Fruit fly (Drosophila melanogaster) whole organism, embryonic: ENCODE measurements around the gene CG11263.

Experiments
- Adf1 ChIP-seq: fragments of 200-800 bp; sonication (Bioruptor generic); IDR thresholded peaks from 2 replicates; pipeline ENCODE4 v1.3.6; 2022; ENCODE audit warnings: missing biosample characterization, missing genetic modification characterization
- Asciz ChIP-seq: fragments of 200-800 bp; sonication (Bioruptor generic); optimal IDR thresholded peaks from 2 replicates; lab custom pipeline; 2017; ENCODE audit warnings: missing biosample characterization, mild to moderate bottlenecking, missing genetic modification characterization, missing genetic modification reagents
- CG11696 ChIP-seq: fragments of 200-800 bp; sonication (Bioruptor generic); IDR thresholded peaks from 2 replicates; pipeline ENCODE4 v1.3.6; 2022; ENCODE audit warnings: missing biosample characterization, missing genetic modification characterization
- CG12104 ChIP-seq: fragments of 200-800 bp; sonication (Bioruptor generic); optimal IDR thresholded peaks from 3 replicates; lab custom pipeline; 2016; ENCODE audit warnings: missing biosample characterization, missing genetic modification characterization
- CG12219 ChIP-seq: fragments of 200-800 bp; sonication (Bioruptor generic); optimal IDR thresholded peaks from 3 replicates; lab custom pipeline; 2018; ENCODE audit warnings: missing biosample characterization, mild to moderate bottlenecking, missing genetic modification characterization
- CG12942 ChIP-seq: fragments of 200-800 bp; sonication (Bioruptor generic); optimal IDR thresholded peaks from 3 replicates; lab custom pipeline; 2016; ENCODE audit warnings: missing biosample characterization, missing genetic modification characterization
- CG13123 ChIP-seq: fragments of 200-800 bp; sonication (Bioruptor generic); optimal IDR thresholded peaks from 2 replicates; lab custom pipeline; 2016; ENCODE audit warnings: missing biosample characterization, missing genetic modification characterization
- CG13424 ChIP-seq: fragments of 200-800 bp; sonication (Bioruptor generic); optimal IDR thresholded peaks from 2 replicates; lab custom pipeline; 2019; ENCODE audit warnings: missing biosample characterization, mild to moderate bottlenecking, missing genetic modification characterization, moderate library complexity
- CG13775 ChIP-seq: fragments of 200-800 bp; sonication (Bioruptor generic); optimal IDR thresholded peaks from 3 replicates; lab custom pipeline; 2017; ENCODE audit warnings: missing biosample characterization, mild to moderate bottlenecking, missing genetic modification characterization
- CG14050 ChIP-seq: fragments of 200-800 bp; sonication (Bioruptor generic); IDR thresholded peaks from 3 replicates; pipeline ENCODE4 v1.3.6; 2022; ENCODE audit warnings: missing biosample characterization, missing genetic modification characterization
- CG17186 ChIP-seq: fragments of 200-800 bp; sonication (Bioruptor generic); optimal IDR thresholded peaks from 3 replicates; lab custom pipeline; 2017; ENCODE audit warnings: missing biosample characterization, missing genetic modification reagents, missing genetic modification characterization
- CG17328 ChIP-seq: fragments of 200-800 bp; sonication (Bioruptor generic); IDR thresholded peaks from 2 replicates; pipeline ENCODE4 v1.3.6; 2022; ENCODE audit warnings: missing biosample characterization, missing genetic modification characterization
- CG17829 ChIP-seq: fragments of 200-800 bp; optimal IDR thresholded peaks from 2 replicates; lab custom pipeline; 2019; ENCODE audit warnings: missing biosample characterization, mild to moderate bottlenecking, missing genetic modification characterization, moderate library complexity
- CG18476 ChIP-seq: fragments of 200-800 bp; sonication (Bioruptor generic); optimal IDR thresholded peaks from 2 replicates; lab custom pipeline; 2016; ENCODE audit warnings: missing biosample characterization, mild to moderate bottlenecking, missing genetic modification characterization
- CG2116 ChIP-seq: fragments of 200-800 bp; sonication (Bioruptor generic); optimal IDR thresholded peaks from 3 replicates; lab custom pipeline; 2018; ENCODE audit warnings: missing biosample characterization, mild to moderate bottlenecking, missing genetic modification characterization
- CG2678 ChIP-seq: fragments of 200-800 bp; sonication (Bioruptor generic); optimal IDR thresholded peaks from 3 replicates; lab custom pipeline; 2019; ENCODE audit warnings: missing biosample characterization, mild to moderate bottlenecking, missing genetic modification characterization, moderate library complexity
- CG3163 ChIP-seq: fragments of 200-800 bp; sonication (Bioruptor generic); optimal IDR thresholded peaks from 3 replicates; lab custom pipeline; 2016; ENCODE audit warnings: missing biosample characterization, missing genetic modification characterization
- CG3995 ChIP-seq: fragments of 200-800 bp; sonication (Bioruptor generic); optimal IDR thresholded peaks from 3 replicates; lab custom pipeline; 2016; ENCODE audit warnings: missing biosample characterization, missing genetic modification characterization
- CG4404 ChIP-seq: fragments of 200-800 bp; sonication (Bioruptor generic); IDR thresholded peaks from 2 replicates; pipeline ENCODE4 v1.3.6; 2022; ENCODE audit warnings: missing biosample characterization, missing genetic modification characterization
- CG4730 ChIP-seq: fragments of 200-800 bp; sonication (Bioruptor generic); IDR thresholded peaks from 2 replicates; pipeline ENCODE4 v1.3.6; 2022; ENCODE audit warnings: missing biosample characterization, missing genetic modification characterization
- CG6175 ChIP-seq: fragments of 200-800 bp; sonication (Bioruptor generic); IDR thresholded peaks from 3 replicates; pipeline ENCODE4 v1.3.6; 2022; ENCODE audit warnings: missing biosample characterization, missing genetic modification characterization
- CG6791 ChIP-seq: fragments of 200-800 bp; sonication (Bioruptor generic); IDR thresholded peaks from 3 replicates; pipeline ENCODE4 v1.3.6; 2022; ENCODE audit warnings: missing biosample characterization, missing genetic modification characterization; ENCODE audit not compliant: partially characterized antibody
- CG7556 ChIP-seq: fragments of 200-800 bp; sonication (Bioruptor generic); optimal IDR thresholded peaks from 2 replicates; lab custom pipeline; 2017; ENCODE audit warnings: missing biosample characterization, mild to moderate bottlenecking, missing genetic modification characterization
- CG9932 ChIP-seq: fragments of 200-800 bp; sonication (Bioruptor generic); IDR thresholded peaks from 2 replicates; pipeline ENCODE4 v1.3.6; 2022; ENCODE audit warnings: missing biosample characterization, missing genetic modification characterization
- Camta ChIP-seq: fragments of 200-800 bp; sonication (Bioruptor generic); optimal IDR thresholded peaks from 2 replicates; lab custom pipeline; 2016; ENCODE audit warnings: missing biosample characterization, missing genetic modification characterization
- CkIIα-i1 ChIP-seq: fragments of 200-800 bp; sonication (Bioruptor generic); IDR thresholded peaks from 2 replicates; pipeline ENCODE4 v1.3.6; 2022; ENCODE audit warnings: missing biosample characterization, missing genetic modification characterization
- Dref ChIP-seq: fragments of 200-800 bp; sonication (Bioruptor generic); IDR thresholded peaks from 2 replicates; pipeline ENCODE4 v1.3.6; 2022; ENCODE audit warnings: missing biosample characterization, missing genetic modification characterization
- Drgx ChIP-seq: fragments of 200-800 bp; sonication (Bioruptor generic); IDR thresholded peaks from 2 replicates; pipeline ENCODE4 v1.3.6; 2022; ENCODE audit warnings: missing biosample characterization, missing genetic modification characterization
- H2.0 ChIP-seq: fragments of 200-800 bp; sonication (Bioruptor generic); IDR thresholded peaks from 2 replicates; pipeline ENCODE4 v1.3.6; 2022; ENCODE audit warnings: missing biosample characterization, missing genetic modification characterization
- NFAT ChIP-seq: fragments of 200-800 bp; sonication (Bioruptor generic); IDR thresholded peaks from 2 replicates; pipeline ENCODE4 v1.3.6; 2022; ENCODE audit warnings: missing biosample characterization, missing genetic modification characterization
- Oaz ChIP-seq: fragments of 200-800 bp; sonication (Bioruptor generic); IDR thresholded peaks from 2 replicates; pipeline ENCODE4 v1.3.6; 2022; ENCODE audit warnings: missing biosample characterization, missing genetic modification characterization
- Optix ChIP-seq: fragments of 200-800 bp; sonication (Bioruptor generic); IDR thresholded peaks from 3 replicates; pipeline ENCODE4 v1.3.6; 2022; ENCODE audit warnings: missing biosample characterization, missing genetic modification characterization
- Usf ChIP-seq: fragments of 200-800 bp; sonication (Bioruptor generic); optimal IDR thresholded peaks from 2 replicates; lab custom pipeline; 2017; ENCODE audit warnings: missing genotype, missing biosample characterization, missing genetic modification characterization
- Xbp1 ChIP-seq: fragments of 200-800 bp; sonication (Bioruptor generic); optimal IDR thresholded peaks from 3 replicates; lab custom pipeline; 2016; ENCODE audit warnings: missing biosample characterization, mild to moderate bottlenecking, missing genetic modification characterization
- br ChIP-seq: fragments of >200 bp; optimal IDR thresholded peaks from 2 replicates; lab custom pipeline; 2017
- chn ChIP-seq: fragments of 200-800 bp; sonication (Bioruptor generic); optimal IDR thresholded peaks from 2 replicates; lab custom pipeline; 2016; ENCODE audit warnings: missing biosample characterization, missing genetic modification characterization
- fd64A ChIP-seq: fragments of 200-800 bp; sonication (Bioruptor generic); optimal IDR thresholded peaks from 3 replicates; lab custom pipeline; 2018; ENCODE audit warnings: missing biosample characterization, mild to moderate bottlenecking, missing genetic modification characterization
- gsb ChIP-seq: fragments of 200-800 bp; sonication (Bioruptor generic); IDR thresholded peaks from 2 replicates; pipeline ENCODE4 v1.3.6; 2022; ENCODE audit warnings: missing biosample characterization, missing genetic modification characterization
- her ChIP-seq: fragments of 200-800 bp; sonication (Bioruptor generic); optimal IDR thresholded peaks from 2 replicates; lab custom pipeline; 2016; ENCODE audit warnings: missing biosample characterization, missing genetic modification characterization
- insv ChIP-seq, 2 experiments: fragments of 200-800 bp; sonication (Bioruptor generic); optimal IDR thresholded peaks; 3 replicates each; lab custom pipeline; 2016 to 2018; ENCODE audit warnings: missing biosample characterization in 2 of 2, missing genetic modification characterization in 2 of 2
- knrl ChIP-seq: fragments of 200-800 bp; sonication (Bioruptor generic); IDR thresholded peaks from 3 replicates; pipeline ENCODE4 v1.3.6; 2022; ENCODE audit warnings: missing biosample characterization, missing genetic modification characterization; ENCODE audit not compliant: partially characterized antibody
- mirr ChIP-seq: fragments of 200-800 bp; sonication (Bioruptor generic); optimal IDR thresholded peaks from 3 replicates; lab custom pipeline; 2018; ENCODE audit warnings: missing biosample characterization, mild to moderate bottlenecking, missing genetic modification characterization
- nau ChIP-seq: fragments of 200-800 bp; sonication (Bioruptor generic); optimal IDR thresholded peaks from 3 replicates; lab custom pipeline; 2017; ENCODE audit warnings: missing biosample characterization, mild to moderate bottlenecking, missing genetic modification characterization, missing genetic modification reagents
- pfk ChIP-seq: fragments of 200-800 bp; sonication (Bioruptor generic); optimal IDR thresholded peaks from 2 replicates; lab custom pipeline; 2018; ENCODE audit warnings: missing biosample characterization, mild to moderate bottlenecking, missing genetic modification characterization, moderate library complexity
- ro ChIP-seq: fragments of 200-800 bp; sonication (Bioruptor generic); IDR thresholded peaks from 2 replicates; pipeline ENCODE4 v1.3.6; 2022; ENCODE audit warnings: missing biosample characterization, missing genetic modification characterization
- row ChIP-seq: fragments of 200-800 bp; sonication (Bioruptor generic); IDR thresholded peaks from 3 replicates; pipeline ENCODE4 v1.3.6; 2022; ENCODE audit warnings: missing biosample characterization, missing genetic modification characterization
- sc ChIP-seq, 3 experiments: fragments of >200 bp in 2 of 3; fragments of 200-800 bp in 1 of 3; sonication (Bioruptor generic) in 1 of 3; optimal IDR thresholded peaks; 2 replicates in 2 of 3; 3 replicates in 1 of 3; lab custom pipeline; 2017; ENCODE audit warnings: mild to moderate bottlenecking in 1 of 3, missing biosample characterization in 1 of 3, missing genetic modification characterization in 1 of 3, missing genetic modification reagents in 1 of 3
- sima ChIP-seq: fragments of 200-800 bp; sonication (Bioruptor generic); optimal IDR thresholded peaks from 2 replicates; lab custom pipeline; 2016; ENCODE audit warnings: missing biosample characterization, missing genetic modification characterization
- tna ChIP-seq: fragments of 200-800 bp; sonication (Bioruptor generic); IDR thresholded peaks from 2 replicates; pipeline ENCODE4 v1.3.6; 2022; ENCODE audit warnings: missing biosample characterization, missing genetic modification characterization; ENCODE audit not compliant: partially characterized antibody

CG11263 gene

dm6 chr3L:13041292-13042067 is 34.9 kb downstream of the CG11263 start, which contains the start of gene RpS4 (continued):
- peak; percentile 54 for TF ChIP-seq CG12942
- peak; percentile 46; the same call in 1 of the 3 replicates for TF ChIP-seq knrl (GFP tag; lab: Robert Waterston, UW)
- peak; percentile 92 for TF ChIP-seq row
- peak; percentile 58 for TF ChIP-seq Dref (GFP tag; lab: Robert Waterston, UW)
- peak; percentile 66 for TF ChIP-seq CkIIα-i1 (GFP tag; lab: Robert Waterston, UW)
- TF ChIP-seq sima (GFP tag; lab: Kevin White, UChicago), result peak; percentile 80
- TF ChIP-seq her (GFP tag; lab: Kevin White, UChicago), result peak; percentile 93
- peak; percentile 95 for TF ChIP-seq fd64A (GFP tag; lab: Kevin White, UChicago)
- peak; percentile 16; the same call in 1 of the 2 replicates for TF ChIP-seq tna
- TF ChIP-seq Usf (GFP tag; lab: Kevin White, UChicago), result peak; percentile 73
- TF ChIP-seq CG13123 (GFP tag; lab: Kevin White, UChicago), result peak; percentile 59
- TF ChIP-seq Optix, result peak; percentile 75
- 0 out of 3 replicates have a peak, but pooled peaks have one; percentile 38 for TF ChIP-seq CG6791 (GFP tag; lab: Robert Waterston, UW)
- TF ChIP-seq CG4730, result peak; percentile 67
- peak; percentile 62 for TF ChIP-seq CG3163 (GFP tag; lab: Kevin White, UChicago)
- peak; percentile 82 for TF ChIP-seq Xbp1 (GFP tag; lab: Kevin White, UChicago)
- TF ChIP-seq Oaz (GFP tag; lab: Robert Waterston, UW), result peak; percentile 66
- TF ChIP-seq nau (GFP tag; lab: Kevin White, UChicago), result peak; percentile 95
- peak; percentile 95 for TF ChIP-seq CG12219
- peak; percentile 48; the same call in 1 of the 2 replicates for TF ChIP-seq Adf1 (GFP tag; lab: Robert Waterston, UW)
- peak; percentile 60 for TF ChIP-seq CG4404 (GFP tag; lab: Robert Waterston, UW)
- no peak for TF ChIP-seq br (lab: Kevin White, UChicago)
- TF ChIP-seq CG13424 (tag; lab: Kevin White, UChicago), result peak; percentile 57
- TF ChIP-seq CG9932 (GFP tag; lab: Robert Waterston, UW), result peak; percentile 92
- peak; percentile 95 for TF ChIP-seq CG17328 (GFP tag; lab: Robert Waterston, UW)
- TF ChIP-seq NFAT, result peak; percentile 92
- TF ChIP-seq sc (optimal IDR thresholded peaks at IDR 0.05; lab: Kevin White, UChicago), result no peak
- peak; percentile 76 for TF ChIP-seq sc (GFP tag; optimal IDR thresholded peaks at IDR 0.05; lab: Kevin White, UChicago)
- TF ChIP-seq chn (GFP tag; lab: Kevin White, UChicago), result peak; percentile 79
- peak; percentile 94 for TF ChIP-seq CG17186
- TF ChIP-seq CG2116, result peak; percentile 98
- TF ChIP-seq H2.0 (GFP tag; lab: Robert Waterston, UW), result peak; percentile 79
- peak; percentile 89 for TF ChIP-seq CG12104 (GFP tag; lab: Kevin White, UChicago)
- TF ChIP-seq gsb, result peak; percentile 71
- TF ChIP-seq CG7556, result peak; percentile 64
- TF ChIP-seq insv (GFP tag; optimal IDR thresholded peaks at IDR 0.05; lab: Kevin White, UChicago), result peak in 1 of 2 experiments; percentile 80
- TF ChIP-seq ro (GFP tag; lab: Robert Waterston, UW), result peak; percentile 6; the same call in 1 of the 2 replicates
- TF ChIP-seq CG6175 (GFP tag; lab: Robert Waterston, UW), result peak; percentile 77
- TF ChIP-seq CG18476, result peak; percentile 53
- TF ChIP-seq CG3995 (GFP tag; lab: Kevin White, UChicago), result peak; percentile 68
- peak; percentile 49 for TF ChIP-seq Drgx (GFP tag; lab: Robert Waterston, UW)
- peak; percentile 99 for TF ChIP-seq mirr (GFP tag; lab: Kevin White, UChicago)
- TF ChIP-seq CG13775, result peak; percentile 91
- peak; percentile 85 for TF ChIP-seq pfk (GFP tag; lab: Kevin White, UChicago)
- TF ChIP-seq CG2678 (tag; lab: Kevin White, UChicago), result peak; percentile 78
- peak; percentile 72 for TF ChIP-seq CG17829 (tag; lab: Kevin White, UChicago)
- peak; percentile 65 for TF ChIP-seq CG11696 (GFP tag; lab: Robert Waterston, UW)
- peak; percentile 93 for TF ChIP-seq Asciz (GFP tag; lab: Kevin White, UChicago)
- TF ChIP-seq CG14050 (GFP tag; lab: Robert Waterston, UW), result peak; percentile 82
- TF ChIP-seq Camta (GFP tag; lab: Kevin White, UChicago), result peak; percentile 79
